Fruit fly (Drosophila melanogaster) whole organism, pupa: Measurements from ENCODE around the gene CG3679.

Source experiments
- CG10348 ChIP-seq: fragments of 200-800 bp; sonication (Bioruptor generic); IDR thresholded peaks from 2 replicates; pipeline ENCODE4 v1.3.6; 2022; ENCODE audit warnings: missing biosample characterization, missing genetic modification characterization
- CG12605 ChIP-seq: fragments of 200-800 bp; sonication (Bioruptor generic); IDR thresholded peaks from 2 replicates; pipeline ENCODE4 v1.3.6; 2022; ENCODE audit warnings: missing biosample characterization, missing genetic modification characterization
- CG13204 ChIP-seq: fragments of 200-800 bp; sonication (Bioruptor generic); optimal IDR thresholded peaks from 2 replicates; lab custom pipeline; 2018; ENCODE audit warnings: missing biosample characterization, mild to moderate bottlenecking, missing genetic modification characterization, moderate library complexity
- CG14655 ChIP-seq: fragments of 200-800 bp; sonication (Bioruptor generic); optimal IDR thresholded peaks from 3 replicates; lab custom pipeline; 2017; ENCODE audit warnings: mild to moderate bottlenecking, missing biosample characterization, missing genetic modification reagents, missing genetic modification characterization
- CG15710 ChIP-seq: fragments of 200-800 bp; sonication (Bioruptor generic); optimal IDR thresholded peaks from 2 replicates; lab custom pipeline; 2018; ENCODE audit warnings: missing biosample characterization, mild to moderate bottlenecking, missing genetic modification characterization, moderate library complexity
- CG17806 ChIP-seq: fragments of 200-800 bp; sonication (Bioruptor generic); optimal IDR thresholded peaks from 2 replicates; lab custom pipeline; 2018; ENCODE audit warnings: missing biosample characterization, mild to moderate bottlenecking, missing genetic modification characterization, moderate library complexity
- CG32121 ChIP-seq: fragments of 200-800 bp; sonication (Bioruptor generic); IDR thresholded peaks from 2 replicates; pipeline ENCODE4 v1.3.6; 2022; ENCODE audit warnings: missing biosample characterization, missing genetic modification characterization
- CG34367 ChIP-seq: fragments of 200-800 bp; sonication (Bioruptor generic); optimal IDR thresholded peaks from 2 replicates; lab custom pipeline; 2018; ENCODE audit warnings: missing biosample characterization, mild to moderate bottlenecking, missing genetic modification characterization
- CG4496 ChIP-seq: fragments of 200-800 bp; sonication (Bioruptor generic); IDR thresholded peaks from 3 replicates; pipeline ENCODE4 v1.3.6; 2022; ENCODE audit warnings: missing biosample characterization, missing genetic modification characterization
- CG8159 ChIP-seq: fragments of 200-800 bp; sonication (Bioruptor generic); optimal IDR thresholded peaks from 3 replicates; lab custom pipeline; 2018; ENCODE audit warnings: missing biosample characterization, mild to moderate bottlenecking, missing genetic modification characterization, moderate library complexity
- CG8301 ChIP-seq: fragments of 200-800 bp; sonication (Bioruptor generic); optimal IDR thresholded peaks from 2 replicates; lab custom pipeline; 2018; ENCODE audit warnings: missing biosample characterization, mild to moderate bottlenecking, missing genetic modification characterization
- CG9948 ChIP-seq: fragments of 200-800 bp; sonication (Bioruptor generic); optimal IDR thresholded peaks from 2 replicates; lab custom pipeline; 2018; ENCODE audit warnings: missing biosample characterization, mild to moderate bottlenecking, missing genetic modification characterization, moderate library complexity
- D1 ChIP-seq: fragments of 200-800 bp; sonication (Bioruptor generic); optimal IDR thresholded peaks from 2 replicates; lab custom pipeline; 2018; ENCODE audit warnings: missing biosample characterization, mild to moderate bottlenecking, missing genetic modification characterization, moderate library complexity
- EcR ChIP-seq: fragments of 200-800 bp; sonication (Bioruptor generic); optimal IDR thresholded peaks from 3 replicates; lab custom pipeline; 2019; ENCODE audit warnings: missing biosample characterization, missing genetic modification characterization, mild to moderate bottlenecking, moderate library complexity, missing genetic modification reagents
- Ets98B ChIP-seq: fragments of 200-800 bp; sonication (Bioruptor generic); IDR thresholded peaks from 2 replicates; pipeline ENCODE4 v1.3.6; 2022; ENCODE audit warnings: missing biosample characterization, missing genetic modification characterization
- Pif1A ChIP-seq: fragments of 200-800 bp; sonication (Bioruptor generic); optimal IDR thresholded peaks from 3 replicates; lab custom pipeline; 2016; ENCODE audit warnings: missing biosample characterization, missing genetic modification characterization
- Pif1B ChIP-seq: fragments of 200-800 bp; sonication (Bioruptor generic); optimal IDR thresholded peaks from 3 replicates; lab custom pipeline; 2016; ENCODE audit warnings: missing biosample characterization, missing genetic modification characterization
- Snoo ChIP-seq: fragments of 200-800 bp; sonication (Bioruptor generic); optimal IDR thresholded peaks from 3 replicates; lab custom pipeline; 2017; ENCODE audit warnings: missing biosample characterization, mild to moderate bottlenecking, missing genetic modification characterization, inconsistent platforms
- fd96Ca ChIP-seq: fragments of 200-800 bp; sonication (Bioruptor generic); IDR thresholded peaks from 3 replicates; pipeline ENCODE4 v1.3.6; 2022; ENCODE audit warnings: missing biosample characterization, missing genetic modification characterization
- gl ChIP-seq: fragments of 200-800 bp; sonication (Bioruptor generic); optimal IDR thresholded peaks from 2 replicates; lab custom pipeline; 2018; ENCODE audit warnings: missing biosample characterization, mild to moderate bottlenecking, missing genetic modification characterization
- rn ChIP-seq: fragments of 200-800 bp; sonication (Bioruptor generic); IDR thresholded peaks from 2 replicates; pipeline ENCODE4 v1.3.6; 2022; ENCODE audit warnings: missing biosample characterization, missing genetic modification characterization

CG3679 gene

DNA sequence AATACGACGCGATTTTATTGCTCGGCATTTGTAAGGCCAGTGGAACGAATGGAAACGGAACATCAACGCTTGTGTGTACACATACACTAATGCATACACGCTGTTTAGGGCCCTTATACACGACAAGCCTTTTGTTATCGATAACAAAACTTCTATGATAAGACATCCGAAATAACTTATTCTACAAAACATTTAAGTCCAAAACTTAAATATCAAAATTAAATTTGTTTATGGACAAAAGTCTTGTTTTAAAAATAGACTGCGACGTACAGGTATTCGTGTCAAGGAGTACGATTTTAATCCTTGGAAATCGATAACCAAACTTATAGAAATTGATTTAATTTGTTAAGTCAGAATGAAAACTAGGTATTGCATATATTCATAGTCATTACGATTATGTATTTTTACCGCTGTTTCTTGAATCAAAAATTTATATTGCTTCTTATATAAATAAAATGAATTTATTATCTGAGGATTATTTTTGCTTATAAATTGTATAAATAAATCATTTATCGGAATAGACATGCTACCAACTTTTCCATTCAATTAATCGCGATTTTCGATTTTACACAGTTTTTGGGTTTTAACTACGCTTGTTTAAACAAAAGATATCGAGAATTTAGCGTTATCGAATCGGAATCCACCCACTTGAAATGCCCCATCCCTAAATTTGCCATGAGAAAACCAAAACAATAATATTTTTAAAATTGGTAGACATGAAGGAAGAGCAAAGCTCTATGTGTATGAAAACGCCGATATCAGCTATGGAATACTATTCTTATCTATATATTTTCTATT is 9.6 kb downstream of the CG3679 start, which contains the start of the genes CG9915 and SWIP:
Gene CG9915, minus strand, starts transcription at position 61 of the 798 bp plus-strand sequence.
Gene SWIP, plus strand, starts transcription at position 632 of the 798 bp plus-strand sequence.
- no peak for TF ChIP-seq Snoo (tag; lab: Kevin White, UChicago)
- peak; percentile 3 for TF ChIP-seq CG15710
- TF ChIP-seq CG4496 (GFP tag; lab: Robert Waterston, UW), result 0 out of 3 replicates have a peak, but pooled peaks have one; percentile 18

DNA sequence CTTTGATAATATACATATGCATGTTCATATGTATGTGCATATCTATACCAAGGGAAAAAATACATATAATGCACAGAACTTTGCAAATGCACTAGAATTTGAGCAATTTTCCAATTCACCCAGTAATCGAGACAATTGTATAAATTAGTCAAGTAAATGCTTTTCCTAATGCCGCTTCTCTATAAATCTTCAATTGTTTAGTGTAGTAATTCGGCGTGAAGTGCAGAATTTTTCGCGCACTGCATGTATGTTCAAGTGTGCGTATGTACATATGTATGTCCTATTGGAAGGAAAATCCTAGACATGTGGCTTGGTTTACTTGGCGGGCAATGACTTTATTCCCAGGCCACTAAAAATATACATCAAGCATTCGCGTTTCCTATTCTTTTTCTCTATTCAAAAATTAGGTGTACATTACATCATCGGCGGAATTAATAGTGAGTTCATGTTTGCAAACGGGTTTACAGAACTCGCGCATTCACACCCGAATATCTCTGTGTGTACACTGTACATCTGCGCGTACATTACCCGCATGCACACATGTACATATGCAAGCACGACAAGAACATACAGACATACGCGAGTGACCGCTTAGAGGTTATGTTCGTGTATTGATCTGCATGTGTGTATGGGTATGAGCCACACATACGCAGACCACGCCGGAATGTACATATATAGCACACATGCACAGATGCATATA is 15.3 kb downstream of the CG3679 start:
- TF ChIP-seq CG17806 (tag; lab: Kevin White, UChicago), result peak; percentile 77
- TF ChIP-seq gl (tag; lab: Kevin White, UChicago), result no peak
- TF ChIP-seq CG10348 (GFP tag; lab: Robert Waterston, UW), result no peak
- TF ChIP-seq CG4496 (GFP tag; lab: Robert Waterston, UW), result peak; percentile 87
- no peak for TF ChIP-seq CG14655
- TF ChIP-seq CG12605 (GFP tag; lab: Robert Waterston, UW), result peak; percentile 68
- TF ChIP-seq EcR (GFP tag; lab: Kevin White, UChicago), result peak; percentile 94
- peak; percentile 76 for TF ChIP-seq CG8301 (tag; lab: Kevin White, UChicago)
- peak; percentile 64 for TF ChIP-seq rn (GFP tag; lab: Robert Waterston, UW)
- peak; percentile 73 for TF ChIP-seq Ets98B
- TF ChIP-seq Pif1A (GFP tag; lab: Kevin White, UChicago), result peak; percentile 82
- peak; percentile 86 for TF ChIP-seq Pif1B (GFP tag; lab: Kevin White, UChicago)
- TF ChIP-seq CG9948 (tag; lab: Kevin White, UChicago), result peak; percentile 79
- peak; percentile 76 for TF ChIP-seq CG8159 (tag; lab: Kevin White, UChicago)
- peak; percentile 71 for TF ChIP-seq CG34367
- TF ChIP-seq CG32121 (GFP tag; lab: Robert Waterston, UW), result peak; percentile 48; the same call in 1 of the 2 replicates
- peak; percentile 68 for TF ChIP-seq CG15710
- TF ChIP-seq fd96Ca (GFP tag; lab: Robert Waterston, UW), result peak; percentile 83
- no peak for TF ChIP-seq CG13204 (GFP tag; lab: Kevin White, UChicago)
- TF ChIP-seq D1 (tag; lab: Kevin White, UChicago), result no peak
- TF ChIP-seq Snoo (tag; lab: Kevin White, UChicago), result peak; percentile 39

DNA sequence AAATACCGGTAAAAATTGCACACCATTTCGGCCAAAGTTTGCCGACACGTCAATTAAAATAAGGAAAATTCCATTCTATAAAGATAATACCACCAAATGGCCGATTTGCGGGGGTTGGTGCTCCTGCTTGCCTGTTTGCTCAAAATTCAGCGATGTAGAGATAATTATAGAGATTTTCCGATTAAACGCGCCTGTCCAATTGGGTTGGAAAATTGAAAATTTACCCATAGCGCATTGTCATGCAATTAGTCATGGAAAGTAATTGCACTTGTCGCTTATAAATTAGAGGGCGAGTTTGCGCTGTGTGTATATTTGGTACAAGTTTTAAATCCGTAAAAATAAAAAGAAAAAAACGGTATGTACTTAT is 15.9 kb downstream of the CG3679 start:
- TF ChIP-seq EcR (GFP tag; lab: Kevin White, UChicago) (no peak), CG8159 (tag; lab: Kevin White, UChicago) (no peak), CG13204 (GFP tag; lab: Kevin White, UChicago) (no peak), rn (GFP tag; lab: Robert Waterston, UW) (no peak), CG12605 (GFP tag; lab: Robert Waterston, UW) (no peak), fd96Ca (GFP tag; lab: Robert Waterston, UW) (no peak), Ets98B (no peak), CG17806 (tag; lab: Kevin White, UChicago) (no peak), CG14655 (no peak), D1 (tag; lab: Kevin White, UChicago) (no peak), CG32121 (GFP tag; lab: Robert Waterston, UW) (no peak), Pif1B (GFP tag; lab: Kevin White, UChicago) (no peak), CG8301 (tag; lab: Kevin White, UChicago) (no peak), CG9948 (tag; lab: Kevin White, UChicago) (no peak), gl (tag; lab: Kevin White, UChicago) (no peak), CG15710 (no peak), CG4496 (GFP tag; lab: Robert Waterston, UW) (no peak), CG10348 (GFP tag; lab: Robert Waterston, UW) (no peak)

DNA sequence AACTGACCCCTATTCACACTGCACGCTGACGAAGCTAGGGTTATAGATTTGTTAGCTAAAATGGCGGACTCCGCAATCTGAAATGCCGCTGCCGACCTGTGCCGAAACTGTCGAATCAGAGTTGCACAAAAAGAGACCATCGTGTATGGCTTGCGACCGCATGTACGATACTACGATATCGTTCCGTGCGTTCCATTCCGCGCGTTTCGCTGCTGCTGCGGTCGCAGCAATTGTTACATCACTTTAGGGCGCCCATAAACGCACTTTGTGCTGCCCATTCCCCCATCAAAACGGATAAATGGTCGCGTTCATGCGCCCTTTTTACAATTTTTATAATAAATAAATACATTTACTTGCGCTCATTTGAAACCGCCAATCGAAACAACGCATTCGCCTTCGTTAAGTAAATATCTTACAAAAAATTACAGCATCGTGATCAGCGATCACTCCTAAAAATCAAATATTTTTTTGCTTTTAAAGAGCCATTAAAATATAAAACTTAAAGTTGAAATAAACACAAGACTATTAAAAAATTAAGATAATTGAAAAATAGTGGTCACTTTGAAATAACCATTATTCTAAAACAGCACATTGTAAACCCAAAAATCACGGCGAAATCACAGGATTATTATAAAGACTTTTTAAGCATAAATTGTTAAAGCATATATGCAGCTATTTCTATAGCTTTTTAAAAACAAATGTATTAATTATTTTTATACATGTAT is 16.7 kb downstream of the CG3679 start, which contains the start of gene Cyp1:
Gene Cyp1, minus strand, starts transcription at position 174 of the 725 bp plus-strand sequence.
- no peak for TF ChIP-seq CG8159 (tag; lab: Kevin White, UChicago)
- TF ChIP-seq Ets98B, result peak; percentile 42
- no peak for TF ChIP-seq CG9948 (tag; lab: Kevin White, UChicago)
- peak; percentile 45; the same call in 1 of the 3 replicates for TF ChIP-seq CG4496 (GFP tag; lab: Robert Waterston, UW)
- TF ChIP-seq Snoo (tag; lab: Kevin White, UChicago), result peak; percentile 16
- TF ChIP-seq EcR (GFP tag; lab: Kevin White, UChicago), result peak; percentile 6
- peak; percentile 44 for TF ChIP-seq Pif1B (GFP tag; lab: Kevin White, UChicago)
- TF ChIP-seq fd96Ca (GFP tag; lab: Robert Waterston, UW), result peak; percentile 59; the same call in 2 of the 3 replicates
- peak; percentile 50 for TF ChIP-seq CG12605 (GFP tag; lab: Robert Waterston, UW)
- TF ChIP-seq CG8301 (tag; lab: Kevin White, UChicago), result no peak

DNA sequence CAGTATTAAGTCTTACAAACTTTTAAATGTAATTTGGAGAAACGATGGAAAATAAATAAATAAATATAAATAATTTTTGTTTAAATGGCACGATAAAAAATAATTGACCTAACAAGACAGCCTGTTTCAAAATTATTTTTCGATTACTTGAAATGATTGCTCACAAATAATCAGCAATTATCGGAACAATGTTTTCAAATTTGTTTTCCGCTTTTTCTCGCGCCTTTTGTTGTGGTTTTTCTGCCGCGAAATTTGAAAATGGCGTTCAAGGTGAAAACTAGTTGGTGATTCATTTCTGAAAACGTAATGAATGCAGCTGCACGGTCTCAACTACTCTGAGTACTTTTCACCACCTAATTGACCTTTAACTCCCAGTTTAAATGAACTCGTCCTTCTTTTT is 17.4 kb downstream of the CG3679 start:
- TF ChIP-seq rn (GFP tag; lab: Robert Waterston, UW), result no peak
- TF ChIP-seq CG4496 (GFP tag; lab: Robert Waterston, UW), result no peak
- TF ChIP-seq CG8301 (tag; lab: Kevin White, UChicago), result no peak
- TF ChIP-seq EcR (GFP tag; lab: Kevin White, UChicago), result no peak
- TF ChIP-seq CG13204 (GFP tag; lab: Kevin White, UChicago), result no peak
- no peak for TF ChIP-seq CG34367
- no peak for TF ChIP-seq Pif1A (GFP tag; lab: Kevin White, UChicago)
- no peak for TF ChIP-seq CG10348 (GFP tag; lab: Robert Waterston, UW)
- no peak for TF ChIP-seq CG32121 (GFP tag; lab: Robert Waterston, UW)
- no peak for TF ChIP-seq CG15710
- no peak for TF ChIP-seq D1 (tag; lab: Kevin White, UChicago)
- TF ChIP-seq fd96Ca (GFP tag; lab: Robert Waterston, UW), result no peak
- TF ChIP-seq CG8159 (tag; lab: Kevin White, UChicago), result no peak
- TF ChIP-seq CG9948 (tag; lab: Kevin White, UChicago), result no peak
- TF ChIP-seq CG17806 (tag; lab: Kevin White, UChicago), result no peak
- no peak for TF ChIP-seq Snoo (tag; lab: Kevin White, UChicago)
- no peak for TF ChIP-seq gl (tag; lab: Kevin White, UChicago)
- no peak for TF ChIP-seq CG12605 (GFP tag; lab: Robert Waterston, UW)
- no peak for TF ChIP-seq CG14655
- no peak for TF ChIP-seq Pif1B (GFP tag; lab: Kevin White, UChicago)
